Worm (Caenorhabditis elegans): ENCODE measurements around the gene arp-11.
"Not testable (repeated sequence)": the region's sequence is repeated elsewhere in the genome, so short reads cannot be mapped to it uniquely, and the experiment has no call there.

The arp-11 gene

ce11 chrIV:7948290-7948689, 46.2 kb upstream of the arp-11 start, which contains the start of gene mcm-3AP (continued):
- TF ChIP-seq ztf-28 (GFP tag; IDR thresholded peaks at IDR 0.05) (peak; percentile 76), mcd-1 (GFP tag; IDR thresholded peaks at IDR 0.05) (peak; percentile 73), egrh-3 (GFP tag; IDR thresholded peaks at IDR 0.05) (peak; percentile 65), ztf-25 (GFP tag; IDR thresholded peaks at IDR 0.05) (peak; percentile 84), Y95B8A.8 (GFP tag; IDR thresholded peaks at IDR 0.05) (0 out of 2 replicates have a peak, but pooled peaks have one; percentile 55), Y67H2A.10 (GFP tag; conservative IDR thresholded peaks at IDR 0.05) (peak; percentile 72; the same call in 1 of the 2 replicates)

ce11 chrIV:7946899-7947499, 44.9 kb upstream of the arp-11 start, which contains the start of gene F20D12.12:
TSS of gene F20D12.12 (plus strand) at chrIV:7947440.
- TF ChIP-seq efl-1 (GFP tag; optimal IDR thresholded peaks at IDR 0.05) (peak; percentile 92), Y53G8AR.9 (GFP tag; conservative IDR thresholded peaks at IDR 0.05) (peak; percentile 88), ztf-18 (tag; optimal IDR thresholded peaks at IDR 0.05) (peak; percentile 38), aptf-2 (GFP tag; conservative IDR thresholded peaks at IDR 0.05) (peak; percentile 97), ztf-28 (GFP tag; IDR thresholded peaks at IDR 0.05) (peak; percentile 98), ztf-25 (GFP tag; IDR thresholded peaks at IDR 0.05) (peak; percentile 92), cebp-1 (GFP tag; IDR thresholded peaks at IDR 0.05) (peak; percentile 71), cebp-1 (tag; optimal IDR thresholded peaks at IDR 0.05) (peak; percentile 75), unc-130 (GFP tag; optimal IDR thresholded peaks at IDR 0.05) (peak; percentile 55), ceh-91 (GFP tag; IDR thresholded peaks at IDR 0.05) (peak; percentile 97), Y79H2A.3 (GFP tag; conservative IDR thresholded peaks at IDR 0.05) (peak; percentile 90), egrh-3 (GFP tag; IDR thresholded peaks at IDR 0.05) (peak; percentile 83), let-526 (GFP tag; IDR thresholded peaks at IDR 0.05) (peak; percentile 71; the same call in 1 of the 2 replicates), F37B4.10 (GFP tag; IDR thresholded peaks at IDR 0.05) (0 out of 2 replicates have a peak, but pooled peaks have one; percentile 6), Y67H2A.10 (GFP tag; conservative IDR thresholded peaks at IDR 0.05) (peak; percentile 86), egl-44 (GFP tag; IDR thresholded peaks at IDR 0.05) (peak; percentile 47; the same call in 1 of the 2 replicates), tbp1 (GFP tag; optimal IDR thresholded peaks at IDR 0.05) (peak; percentile 59), mcd-1 (GFP tag; IDR thresholded peaks at IDR 0.05) (peak; percentile 88), F49E8.2 (tag; optimal IDR thresholded peaks at IDR 0.05; ENCODE audit: insufficient read depth) (peak; percentile 73), Y53F4B.3 (GFP tag; IDR thresholded peaks at IDR 0.05) (peak; percentile 53; the same call in 1 of the 2 replicates), lsl-1 (GFP tag; optimal IDR thresholded peaks at IDR 0.05) (peak; percentile 87), D2030.7 (GFP tag; IDR thresholded peaks at IDR 0.05) (peak; percentile 99), madf-3 (GFP tag; IDR thresholded peaks at IDR 0.05) (peak; percentile 90), C06A6.2 (GFP tag; conservative IDR thresholded peaks at IDR 0.05) (peak; percentile 88), let-607 (tag; optimal IDR thresholded peaks at IDR 0.05) (peak in 1 of 2 experiments; percentile 47), snpc-3.4 (tag; optimal IDR thresholded peaks at IDR 0.05) (peak; percentile 64), pbrm-1 (GFP tag; IDR thresholded peaks at IDR 0.05) (peak; percentile 93), lin-26 (GFP tag; IDR thresholded peaks at IDR 0.05) (peak; percentile 84), madf-6 (GFP tag; IDR thresholded peaks at IDR 0.05) (peak; percentile 96), rpc-1 (optimal IDR thresholded peaks at IDR 0.05) (peak; percentile 14), ceh-100 (GFP tag; IDR thresholded peaks at IDR 0.05) (peak; percentile 99), dpl-1 (GFP tag; optimal IDR thresholded peaks at IDR 0.05) (peak; percentile 67), lin-35 (GFP tag; optimal IDR thresholded peaks at IDR 0.05) (peak in 2 of 3 experiments; percentile 25 to 50), hmg-1.2 (GFP tag; IDR thresholded peaks at IDR 0.05) (peak; percentile 85), ZK185.1 (tag; optimal IDR thresholded peaks at IDR 0.05; ENCODE audit: poor library complexity, severe bottlenecking) (peak; percentile 51), hmg-20 (GFP tag; IDR thresholded peaks at IDR 0.05) (peak; percentile 27; the same call in 1 of the 2 replicates), lin-54 (GFP tag; optimal IDR thresholded peaks at IDR 0.05) (peak; percentile 78), K11D2.4 (GFP tag; IDR thresholded peaks at IDR 0.05) (peak; percentile 91), him-1 (tag; optimal IDR thresholded peaks at IDR 0.05) (peak; percentile 23), attf-6 (GFP tag; IDR thresholded peaks at IDR 0.05) (peak; percentile 75), B0019.2 (GFP tag; conservative IDR thresholded peaks at IDR 0.05) (peak; percentile 96), tlf-1 (GFP tag; optimal IDR thresholded peaks at IDR 0.05) (peak; percentile 69)
- TF ChIP-seq rpc-1 (tag; optimal IDR thresholded peaks at IDR 0.05): not testable (repeated sequence)
